Worm (Caenorhabditis elegans) whole organism, mixed stage, embryonic: ENCODE measurements around the gene F29B9.1.

Source experiments
- M03D4.4 ChIP-seq: sonication (generic microtip); optimal IDR thresholded peaks from 2 replicates; lab custom pipeline; 2017; ENCODE audit warnings: mild to moderate bottlenecking, missing genetic modification characterization, missing compliant biosample characterization
- ceh-39 ChIP-seq: fragments of 150-350 bp; optimal IDR thresholded peaks from 2 replicates; lab custom pipeline; 2014; ENCODE audit warnings: missing biosample characterization, missing genetic modification characterization
- ceh-83 ChIP-seq: fragments of 200-800 bp; sonication (Bioruptor generic); optimal IDR thresholded peaks from 2 replicates; lab custom pipeline; 2018; ENCODE audit warnings: mild to moderate bottlenecking, missing genetic modification characterization, missing compliant biosample characterization
- ces-1 ChIP-seq: fragments of 150-350 bp; optimal IDR thresholded peaks from 2 replicates; lab custom pipeline; 2014; ENCODE audit warnings: missing biosample characterization, missing genetic modification reagents, missing genetic modification characterization
- cnd-1 ChIP-seq: fragments of 200-800 bp; sonication (Bioruptor generic); optimal IDR thresholded peaks from 2 replicates; lab custom pipeline; 2018; ENCODE audit warnings: mild to moderate bottlenecking, missing genetic modification characterization, missing compliant biosample characterization
- drap-1 ChIP-seq: fragments of 200-800 bp; sonication (Bioruptor generic); optimal IDR thresholded peaks from 3 replicates; lab custom pipeline; 2018; ENCODE audit warnings: mild to moderate bottlenecking, missing genetic modification characterization, missing compliant biosample characterization
- elt-3 ChIP-seq: fragments of 150-350 bp; optimal IDR thresholded peaks from 2 replicates; lab custom pipeline; 2014; ENCODE audit warnings: missing biosample characterization, missing genetic modification characterization
- flh-1 ChIP-seq: fragments of 200-800 bp; sonication (Bioruptor generic); optimal IDR thresholded peaks from 2 replicates; lab custom pipeline; 2018; ENCODE audit warnings: mild to moderate bottlenecking, missing genetic modification characterization, moderate library complexity, missing compliant biosample characterization
- ham-2 ChIP-seq: fragments of 200-800 bp; sonication (Bioruptor generic); optimal IDR thresholded peaks from 2 replicates; lab custom pipeline; 2018; ENCODE audit warnings: mild to moderate bottlenecking, missing genetic modification characterization, missing compliant biosample characterization
- hlh-1 ChIP-seq: fragments of 150-350 bp; optimal IDR thresholded peaks from 2 replicates; lab custom pipeline; 2014; ENCODE audit warnings: missing biosample characterization, missing genetic modification reagents, missing genetic modification characterization
- lin-13 ChIP-seq: fragments of 150-350 bp; optimal IDR thresholded peaks from 2 replicates; lab custom pipeline; 2014; ENCODE audit warnings: missing biosample characterization, missing genetic modification characterization
- lin-32 ChIP-seq: fragments of 200-800 bp; sonication (Bioruptor generic); optimal IDR thresholded peaks from 2 replicates; lab custom pipeline; 2018; ENCODE audit warnings: mild to moderate bottlenecking, missing genetic modification characterization, missing compliant biosample characterization
- lsy-2 ChIP-seq: fragments of 150-350 bp; optimal IDR thresholded peaks from 2 replicates; lab custom pipeline; 2014; ENCODE audit warnings: missing biosample characterization, missing genetic modification characterization
- mep-1 ChIP-seq: fragments of 150-350 bp; optimal IDR thresholded peaks from 2 replicates; lab custom pipeline; 2017; ENCODE audit warnings: missing biosample characterization, missing genetic modification reagents, missing genetic modification characterization, inconsistent platforms
- mls-2 ChIP-seq: sonication (generic microtip); optimal IDR thresholded peaks from 2 replicates; lab custom pipeline; 2016; ENCODE audit warnings: mild to moderate bottlenecking, missing genetic modification characterization, moderate library complexity, missing compliant biosample characterization
- nhr-12 ChIP-seq: fragments of 150-350 bp; optimal IDR thresholded peaks from 2 replicates; lab custom pipeline; 2014; ENCODE audit warnings: missing biosample characterization, missing genetic modification characterization
- nhr-2 ChIP-seq: fragments of 150-350 bp; optimal IDR thresholded peaks from 2 replicates; lab custom pipeline; 2014; ENCODE audit warnings: missing biosample characterization, missing genetic modification characterization
- nhr-28 ChIP-seq: fragments of 150-350 bp; optimal IDR thresholded peaks from 2 replicates; lab custom pipeline; 2014; ENCODE audit warnings: missing biosample characterization, missing genetic modification characterization
- nhr-76 ChIP-seq: sonication (generic microtip); optimal IDR thresholded peaks from 2 replicates; lab custom pipeline; 2017; ENCODE audit warnings: missing biosample characterization, missing genetic modification characterization
- pha-4 ChIP-seq: fragments of 150-350 bp; optimal IDR thresholded peaks from 2 replicates; lab custom pipeline; 2018; ENCODE audit warnings: missing biosample characterization, missing genetic modification reagents, missing genetic modification characterization
- snpc-4 ChIP-seq: fragments of 150-350 bp; optimal IDR thresholded peaks from 2 replicates; lab custom pipeline; 2014; ENCODE audit warnings: missing biosample characterization, missing genetic modification characterization
- sptf-1 ChIP-seq: sonication (generic microtip); optimal IDR thresholded peaks from 2 replicates; lab custom pipeline; 2017; ENCODE audit warnings: mild to moderate bottlenecking, missing genetic modification characterization, moderate library complexity, missing compliant biosample characterization
- tbx-8 ChIP-seq: fragments of 200-800 bp; sonication (Bioruptor generic); optimal IDR thresholded peaks from 2 replicates; lab custom pipeline; 2018; ENCODE audit warnings: mild to moderate bottlenecking, missing genetic modification characterization, moderate library complexity, missing compliant biosample characterization
- unc-120 ChIP-seq: sonication (generic microtip); optimal IDR thresholded peaks from 2 replicates; lab custom pipeline; 2017; ENCODE audit warnings: missing genetic modification characterization, missing compliant biosample characterization; ENCODE audit not compliant: poor library complexity, severe bottlenecking
- unc-39 ChIP-seq: fragments of 150-350 bp; optimal IDR thresholded peaks from 2 replicates; lab custom pipeline; 2014; ENCODE audit warnings: missing biosample characterization, missing genetic modification characterization
- unc-62 ChIP-seq: fragments of 150-350 bp; optimal IDR thresholded peaks from 2 replicates; lab custom pipeline; 2014; ENCODE audit warnings: missing biosample characterization, missing genetic modification reagents, missing genetic modification characterization
- zip-8 ChIP-seq: fragments of 150-350 bp; optimal IDR thresholded peaks from 2 replicates; lab custom pipeline; 2014; ENCODE audit warnings: missing biosample characterization, missing genetic modification characterization
- ztf-11 ChIP-seq: fragments of 150-350 bp; optimal IDR thresholded peaks from 2 replicates; lab custom pipeline; 2014; ENCODE audit warnings: missing biosample characterization, missing genetic modification characterization

F29B9.1 gene

ce11 chrIV:4652365-4652844 is 12.8 kb upstream of the F29B9.1 start, which contains the start of gene F29B9.5:
Gene F29B9.5 (plus strand): TSS chrIV:4652415.
- no peak for TF ChIP-seq sptf-1 (tag; lab: Kevin White, UChicago)
- no peak for TF ChIP-seq lin-32 (GFP tag; lab: Kevin White, UChicago)
- no peak for TF ChIP-seq elt-3 (tag; lab: Kevin White, UChicago)
- TF ChIP-seq, all 35 proteins: peak for 0

ce11 chrIV:4652962-4653361 is 12.2 kb upstream of the F29B9.1 start, which contains the start of gene psr-1:
Gene psr-1 (plus strand): TSS chrIV:4653262.
- no peak for TF ChIP-seq ham-2 (GFP tag; lab: Kevin White, UChicago)
- no peak for TF ChIP-seq nhr-12 (tag; lab: Kevin White, UChicago)
- TF ChIP-seq sptf-1 (tag; lab: Kevin White, UChicago) = no peak
- TF ChIP-seq lin-13 (tag; lab: Kevin White, UChicago) = no peak
- TF ChIP-seq drap-1 = no peak
- TF ChIP-seq nhr-2 (tag; lab: Kevin White, UChicago) = no peak
- no peak for TF ChIP-seq M03D4.4 (tag; lab: Kevin White, UChicago)
- no peak for TF ChIP-seq flh-1
- no peak for TF ChIP-seq unc-62 (GFP tag; lab: Kevin White, UChicago)
- TF ChIP-seq nhr-76 (tag; lab: Kevin White, UChicago) = no peak
- TF ChIP-seq unc-39 = no peak
- TF ChIP-seq ceh-83 = no peak
- TF ChIP-seq hlh-1 (tag; lab: Kevin White, UChicago) = no peak
- TF ChIP-seq zip-8 (tag; lab: Kevin White, UChicago) = no peak
- no peak for TF ChIP-seq tbx-8
- TF ChIP-seq ces-1 (GFP tag; lab: Kevin White, UChicago) = no peak
- no peak for TF ChIP-seq ceh-39 (tag; lab: Kevin White, UChicago)
- no peak for TF ChIP-seq nhr-28 (tag; lab: Kevin White, UChicago)
- TF ChIP-seq lsy-2 (tag; lab: Kevin White, UChicago) = no peak
- TF ChIP-seq, all 35 proteins: peak for 0

ce11 chrIV:4653708-4654107 is 11.5 kb upstream of the F29B9.1 start:
- TF ChIP-seq unc-39 (no peak), flh-1 (no peak), elt-3 (tag; lab: Kevin White, UChicago) (no peak), pha-4 (no peak), M03D4.4 (tag; lab: Kevin White, UChicago) (no peak)

ce11 chrIV:4655979-4656378 is 9.2 kb upstream of the F29B9.1 start:
- TF ChIP-seq unc-120 = no peak
- no peak for TF ChIP-seq ztf-11
- no peak for TF ChIP-seq ceh-39 (tag; lab: Kevin White, UChicago)
- TF ChIP-seq mls-2 (tag; lab: Kevin White, UChicago) = no peak

- TF ChIP-seq tbx-8 (no peak), mls-2 (tag; lab: Kevin White, UChicago) (no peak), ces-1 (GFP tag; lab: Kevin White, UChicago) (no peak), hlh-1 (tag; lab: Kevin White, UChicago) (no peak)
Measured at ce11 chrIV:4656380-4656779, 8.8 kb upstream of the F29B9.1 start.

ce11 chrIV:4657874-4658273 is 7.3 kb upstream of the F29B9.1 start, which contains the start of gene col-111:
Gene col-111 (minus strand): TSS chrIV:4657974.
- TF ChIP-seq ham-2 (GFP tag; lab: Kevin White, UChicago) (no peak), mep-1 (tag; lab: Kevin White, UChicago) (no peak), unc-120 (no peak), lsy-2 (tag; lab: Kevin White, UChicago) (no peak), lin-32 (GFP tag; lab: Kevin White, UChicago) (no peak), zip-8 (tag; lab: Kevin White, UChicago) (no peak), ceh-83 (no peak), hlh-1 (tag; lab: Kevin White, UChicago) (no peak), snpc-4 (tag; lab: Kevin White, UChicago) (no peak), ces-1 (GFP tag; lab: Kevin White, UChicago) (no peak), tbx-8 (no peak), nhr-76 (tag; lab: Kevin White, UChicago) (no peak), ztf-11 (no peak), flh-1 (no peak), cnd-1 (tag; lab: Kevin White, UChicago) (no peak), elt-3 (tag; lab: Kevin White, UChicago) (no peak)
- TF ChIP-seq, all 35 proteins: peak for 0
